Worm (Caenorhabditis elegans): ENCODE measurements around the gene mlc-5.

Gene mlc-5

DNA sequence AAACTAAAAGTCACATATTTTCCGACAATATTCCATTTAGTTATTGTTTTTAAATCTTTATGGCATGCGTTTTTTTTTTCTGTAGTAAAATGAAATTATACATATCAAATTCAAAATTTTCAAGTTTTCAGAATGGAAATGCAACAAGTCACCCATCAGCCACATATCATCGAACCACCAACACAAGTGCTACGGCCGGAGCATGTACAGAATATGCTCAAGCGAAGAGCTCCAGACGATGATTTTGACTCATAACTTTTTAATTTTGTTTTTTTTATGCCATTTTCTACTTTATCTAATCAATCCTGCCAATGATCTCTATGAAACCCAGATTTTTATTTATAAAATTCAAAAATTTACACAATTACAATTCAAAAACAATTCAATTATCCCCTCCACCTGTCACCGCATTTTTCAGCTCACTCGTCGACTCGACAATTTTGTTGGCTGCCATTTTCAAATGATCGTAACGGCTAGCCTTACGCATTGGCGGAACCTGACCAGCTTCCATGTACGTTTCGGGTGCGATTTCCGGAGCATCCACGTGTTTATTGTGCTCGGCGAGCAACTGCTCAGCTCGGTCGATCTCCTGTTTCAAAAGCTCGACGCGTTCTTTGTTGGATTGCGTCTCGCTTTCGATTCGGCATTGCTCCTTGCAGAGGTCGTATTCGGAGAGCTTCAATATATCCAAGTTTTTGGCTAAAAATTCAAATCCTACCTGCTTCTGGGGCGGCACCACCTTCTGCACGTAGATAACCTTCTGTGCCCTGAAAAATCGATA lies 2.7 kb downstream of the mlc-5 start (continued):
- no peak for TF ChIP-seq snpc-3.4 (tag; optimal IDR thresholded peaks at IDR 0.05)
- TF ChIP-seq Y67H2A.10 (GFP tag; conservative IDR thresholded peaks at IDR 0.05) = no peak
- no peak for TF ChIP-seq ztf-28 (GFP tag; IDR thresholded peaks at IDR 0.05)
- no peak for TF ChIP-seq K11D2.4 (GFP tag; IDR thresholded peaks at IDR 0.05)
- TF ChIP-seq Y95B8A.8 (GFP tag; IDR thresholded peaks at IDR 0.05) = peak; percentile 57
- TF ChIP-seq nfya-2 (GFP tag; IDR thresholded peaks at IDR 0.05) = peak; percentile 68; the same call in 1 of the 2 replicates
- no peak for TF ChIP-seq ceh-27 (GFP tag; optimal IDR thresholded peaks at IDR 0.05)
- no peak for TF ChIP-seq F23B12.7 (tag; optimal IDR thresholded peaks at IDR 0.05; ENCODE audit: insufficient read depth)
- TF ChIP-seq rec-8 (tag; optimal IDR thresholded peaks at IDR 0.05) = no peak
- TF ChIP-seq mcd-1 (GFP tag; IDR thresholded peaks at IDR 0.05) = peak; percentile 46
- peak; percentile 11 for TF ChIP-seq repo-1 (tag; optimal IDR thresholded peaks at IDR 0.05)
- TF ChIP-seq zim-3 (tag; optimal IDR thresholded peaks at IDR 0.05) = no peak
- TF ChIP-seq zfh-2 (GFP tag; conservative IDR thresholded peaks at IDR 0.05) = peak; percentile 79
- no peak for TF ChIP-seq madf-6 (GFP tag; IDR thresholded peaks at IDR 0.05)
- no peak for TF ChIP-seq efl-1 (GFP tag; optimal IDR thresholded peaks at IDR 0.05)
- no peak for TF ChIP-seq F22D6.2 (tag; optimal IDR thresholded peaks at IDR 0.05)
- TF ChIP-seq him-1 (tag; optimal IDR thresholded peaks at IDR 0.05) = no peak
- peak; percentile 69 for TF ChIP-seq dox-1 (GFP tag; IDR thresholded peaks at IDR 0.05)
- TF ChIP-seq unc-130 (GFP tag; optimal IDR thresholded peaks at IDR 0.05) = no peak
- no peak for TF ChIP-seq nhr-80 (tag; optimal IDR thresholded peaks at IDR 0.05)
- TF ChIP-seq B0336.3 (GFP tag; IDR thresholded peaks at IDR 0.05) = peak; percentile 91
- no peak for TF ChIP-seq ztf-3 (GFP tag; optimal IDR thresholded peaks at IDR 0.05)
- TF ChIP-seq madf-8 (GFP tag; conservative IDR thresholded peaks at IDR 0.05) = no peak
- no peak for TF ChIP-seq nfya-1 (tag; optimal IDR thresholded peaks at IDR 0.05; ENCODE audit: borderline replicate concordance, insufficient read depth)
- TF ChIP-seq ceh-40 (GFP tag; IDR thresholded peaks at IDR 0.05) = no peak
- no peak for TF ChIP-seq F57A8.1 (GFP tag; optimal IDR thresholded peaks at IDR 0.05)
- no peak for TF ChIP-seq athp-1 (tag; optimal IDR thresholded peaks at IDR 0.05)
- no peak for TF ChIP-seq ama-1 (optimal IDR thresholded peaks at IDR 0.05)
- TF ChIP-seq ama-1 (GFP tag; optimal IDR thresholded peaks at IDR 0.05) = peak in 1 of 2 experiments; percentile 52
- TF ChIP-seq F37B4.10 (GFP tag; IDR thresholded peaks at IDR 0.05) = no peak
- TF ChIP-seq ztf-26 (tag; optimal IDR thresholded peaks at IDR 0.05) = no peak
- no peak for TF ChIP-seq mxl-1 (tag; optimal IDR thresholded peaks at IDR 0.05)
- no peak for TF ChIP-seq F49E8.2 (tag; optimal IDR thresholded peaks at IDR 0.05; ENCODE audit: insufficient read depth)
- TF ChIP-seq snpc-1.1 (tag; optimal IDR thresholded peaks at IDR 0.05; ENCODE audit: insufficient read depth) = no peak
- TF ChIP-seq rpc-1 (optimal IDR thresholded peaks at IDR 0.05) = no peak
- no peak for TF ChIP-seq rpc-1 (tag; optimal IDR thresholded peaks at IDR 0.05)
- TF ChIP-seq hlh-26 (GFP tag; conservative IDR thresholded peaks at IDR 0.05) = no peak
- no peak for TF ChIP-seq lin-40 (tag; optimal IDR thresholded peaks at IDR 0.05)
- no peak for TF ChIP-seq nhr-179 (tag; optimal IDR thresholded peaks at IDR 0.05)
- TF ChIP-seq ztf-18 (tag; optimal IDR thresholded peaks at IDR 0.05) = no peak
- no peak for TF ChIP-seq ztf-6 (GFP tag; IDR thresholded peaks at IDR 0.05)
- TF ChIP-seq K12H6.12 (tag; optimal IDR thresholded peaks at IDR 0.05) = no peak
- no peak for TF ChIP-seq dpl-1 (GFP tag; optimal IDR thresholded peaks at IDR 0.05)
- TF ChIP-seq nhr-90 (tag; optimal IDR thresholded peaks at IDR 0.05) = peak; percentile 60
- no peak for TF ChIP-seq hmg-1.2 (GFP tag; IDR thresholded peaks at IDR 0.05)
- TF ChIP-seq D2030.7 (GFP tag; IDR thresholded peaks at IDR 0.05) = peak; percentile 22; the same call in 1 of the 2 replicates
- TF ChIP-seq ekl-4 (GFP tag; IDR thresholded peaks at IDR 0.05) = peak; percentile 17; the same call in 1 of the 2 replicates
- no peak for TF ChIP-seq bed-2 (GFP tag; IDR thresholded peaks at IDR 0.05)

All from whole organism, young adult.